Worm (Caenorhabditis elegans) whole organism, dauer: ENCODE data around the gene Y44A6B.3.

Source experiments
- unc-62 ChIP-seq: sonication (generic microtip); optimal IDR thresholded peaks from 2 replicates; lab custom pipeline; 2017; ENCODE audit warnings: missing biosample characterization, missing genetic modification reagents, missing genetic modification characterization

Y44A6B.3 gene

ce11 chrV:20639294-20639693, 1.1 kb upstream of the Y44A6B.3 start, which contains the start of gene srxa-14:
TSS of gene srxa-14 (plus strand) at chrV:20639594.
- TF ChIP-seq unc-62 (GFP tag; lab: Kevin White, UChicago): no peak

DNA sequence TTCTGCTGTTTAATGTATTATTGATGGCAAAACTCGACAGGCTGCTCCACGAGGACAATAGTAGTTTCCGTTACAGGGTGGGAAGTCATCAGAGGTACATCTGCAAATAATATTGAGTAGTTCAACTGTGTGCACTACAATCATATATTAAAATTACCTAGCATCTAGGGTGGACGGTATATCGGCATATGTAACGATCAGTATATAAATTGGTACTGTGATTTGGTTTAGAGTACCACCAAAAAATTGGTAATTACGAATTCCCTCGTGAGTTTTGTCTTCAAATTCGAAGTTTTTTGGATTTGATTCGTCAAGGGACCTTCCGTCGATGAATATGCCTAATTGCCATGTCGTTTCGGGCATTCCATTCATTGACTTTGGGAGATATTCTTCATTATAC, 1.4 kb downstream of the Y44A6B.3 start, which contains the start of gene ttr-13:
Gene ttr-13 (minus strand): TSS at position 101 of the 400 bp plus-strand sequence.
- no peak for TF ChIP-seq unc-62 (GFP tag; lab: Kevin White, UChicago)

DNA sequence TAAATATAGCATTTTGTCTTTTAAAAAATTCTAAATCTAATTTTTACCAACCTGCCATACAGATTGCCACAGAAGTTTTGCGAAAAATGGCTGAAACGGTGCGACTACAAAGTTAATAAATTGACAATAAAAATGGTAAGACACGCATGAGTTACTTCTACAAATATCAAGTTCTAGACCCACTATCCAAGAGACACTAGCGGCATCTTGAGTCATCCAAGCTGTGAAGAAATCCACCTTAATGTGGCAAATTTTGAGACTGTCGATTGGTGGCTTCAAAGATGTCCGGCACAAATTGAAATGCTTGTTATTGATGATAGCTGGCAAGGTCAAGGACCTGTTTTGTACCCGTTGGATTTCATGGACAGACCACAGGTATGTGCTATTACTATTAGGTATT, 3.9 kb downstream of the Y44A6B.3 start, which contains the start of gene F46B3.16:
Gene F46B3.16 (plus strand): TSS at position 301 of the 400 bp plus-strand sequence.
- TF ChIP-seq unc-62 (GFP tag; lab: Kevin White, UChicago): no peak

ce11 chrV:20633619-20634018, 4.6 kb downstream of the Y44A6B.3 start, which contains the start of gene F46B3.15:
TSS of gene F46B3.15 (minus strand) at chrV:20633719.
- TF ChIP-seq unc-62 (GFP tag; lab: Kevin White, UChicago): no peak

ce11 chrV:20631255-20631654, 7.0 kb downstream of the Y44A6B.3 start, which contains the start of gene F46B3.14:
TSS of gene F46B3.14 (minus strand) at chrV:20631355.
- no peak for TF ChIP-seq unc-62 (GFP tag; lab: Kevin White, UChicago)

- no peak for TF ChIP-seq unc-62 (GFP tag; lab: Kevin White, UChicago)
Measured at ce11 chrV:20626043-20626761, 12.0 kb downstream of the Y44A6B.3 start, which contains the start of the genes F46B3.9 and srz-18. TSS of gene F46B3.9 (minus strand) at chrV:20626143. TSS of gene srz-18 (plus strand) at chrV:20626711.

DNA sequence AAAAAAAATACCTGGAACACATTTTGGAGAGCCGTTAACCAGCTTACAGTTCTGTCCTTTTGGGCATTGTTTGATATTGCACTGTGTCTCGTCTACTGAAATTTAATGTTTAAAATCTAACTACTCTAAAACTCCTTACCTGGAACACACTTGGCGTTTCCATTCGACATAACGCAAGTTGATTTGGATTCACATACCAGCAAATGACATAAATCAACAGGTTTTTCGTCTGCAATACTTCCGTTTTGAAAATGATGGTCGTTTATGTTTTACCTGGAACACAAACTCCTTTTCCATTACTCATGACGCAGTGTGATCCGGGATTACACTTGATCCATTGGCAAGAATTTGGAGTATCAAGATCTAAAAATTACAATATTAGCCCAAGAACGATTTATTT, 13.0 kb downstream of the Y44A6B.3 start:
- no peak for TF ChIP-seq unc-62 (GFP tag; lab: Kevin White, UChicago)

DNA sequence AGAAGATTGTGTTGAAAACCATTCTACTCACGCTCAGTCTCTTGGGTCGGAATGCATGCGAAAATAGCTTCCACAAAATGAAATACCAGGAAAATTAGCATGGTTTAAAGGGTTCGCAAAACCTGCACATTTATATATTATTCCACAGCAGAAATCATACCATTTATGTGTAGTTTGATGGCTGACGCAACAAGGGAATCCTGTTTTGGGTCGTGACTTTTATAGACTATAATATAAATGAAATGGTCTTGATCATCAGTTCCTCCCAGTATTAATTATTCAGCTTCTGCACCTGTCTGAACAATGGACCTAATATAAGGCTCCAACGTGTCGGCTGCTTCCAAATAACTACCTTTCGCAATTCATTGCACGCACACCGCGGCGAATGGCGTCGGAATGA, 15.2 kb downstream of the Y44A6B.3 start, which contains the start of gene F46B3.8:
Gene F46B3.8 (minus strand): TSS at position 101 of the 400 bp plus-strand sequence.
- no peak for TF ChIP-seq unc-62 (GFP tag; lab: Kevin White, UChicago)

DNA sequence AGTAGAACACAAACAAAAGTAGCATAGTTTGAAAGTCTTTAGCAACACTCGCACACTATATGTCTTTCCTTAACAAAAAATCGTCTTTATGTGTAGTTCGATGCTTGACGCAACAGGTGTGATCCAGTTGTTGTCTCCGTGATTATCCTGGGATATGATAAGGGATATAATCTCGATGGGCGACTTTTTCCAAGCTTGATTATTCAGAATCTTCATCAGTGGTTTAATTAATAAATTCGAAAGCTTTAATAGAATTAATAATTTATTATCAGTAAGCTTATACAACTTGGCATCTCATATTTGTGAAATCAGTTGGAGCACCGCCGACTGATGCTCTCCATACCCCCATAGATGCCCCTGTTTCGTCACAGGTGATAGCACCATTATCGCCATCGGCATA, 19.6 kb downstream of the Y44A6B.3 start, which contains the start of gene F46B3.7:
Gene F46B3.7 (minus strand): TSS at position 101 of the 400 bp plus-strand sequence.
- TF ChIP-seq unc-62 (GFP tag; lab: Kevin White, UChicago): no peak

DNA sequence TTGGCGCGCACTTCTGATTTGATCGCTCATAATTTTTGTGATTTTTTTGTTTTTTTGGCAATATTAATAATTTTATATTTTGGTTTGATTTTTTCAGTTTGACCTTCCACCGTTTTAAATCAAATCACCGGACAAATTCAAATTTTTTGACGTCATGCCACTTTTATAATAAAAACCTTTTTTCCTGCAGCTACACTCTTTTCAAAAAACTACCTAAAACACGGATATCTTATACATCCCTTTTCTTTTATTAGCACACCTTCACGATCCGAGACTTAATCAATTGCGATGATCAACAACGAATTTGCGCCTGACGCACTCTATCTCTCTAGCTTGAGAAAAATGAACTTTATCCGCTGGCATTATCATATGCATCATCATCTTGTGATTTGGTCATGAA, 28.8 kb downstream of the Y44A6B.3 start, which contains the start of gene grd-2:
Gene grd-2 (plus strand): TSS at position 301 of the 400 bp plus-strand sequence.
- no peak for TF ChIP-seq unc-62 (GFP tag; lab: Kevin White, UChicago)

DNA sequence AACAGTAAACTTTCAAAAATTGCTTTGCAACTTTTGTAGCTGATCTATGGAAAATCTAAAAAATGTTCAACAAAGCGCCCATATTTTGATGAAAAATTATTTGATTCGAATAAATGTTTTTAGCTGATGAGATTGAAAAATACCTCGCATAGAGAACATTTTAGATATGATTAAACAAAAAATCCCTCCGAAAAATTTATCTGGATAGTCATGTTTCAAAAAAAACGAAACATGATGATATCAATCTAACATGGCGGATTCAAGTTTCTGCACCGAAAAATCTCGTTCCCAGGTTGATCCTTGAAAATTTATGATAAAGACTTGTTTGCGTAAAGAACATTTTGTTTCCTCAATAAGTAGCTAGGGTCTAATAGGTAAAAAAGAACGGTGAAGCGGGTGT, 29.6 kb downstream of the Y44A6B.3 start, which contains the start of gene ttr-12:
Gene ttr-12 (minus strand): TSS at position 101 of the 400 bp plus-strand sequence.
- TF ChIP-seq unc-62 (GFP tag; lab: Kevin White, UChicago): no peak

DNA sequence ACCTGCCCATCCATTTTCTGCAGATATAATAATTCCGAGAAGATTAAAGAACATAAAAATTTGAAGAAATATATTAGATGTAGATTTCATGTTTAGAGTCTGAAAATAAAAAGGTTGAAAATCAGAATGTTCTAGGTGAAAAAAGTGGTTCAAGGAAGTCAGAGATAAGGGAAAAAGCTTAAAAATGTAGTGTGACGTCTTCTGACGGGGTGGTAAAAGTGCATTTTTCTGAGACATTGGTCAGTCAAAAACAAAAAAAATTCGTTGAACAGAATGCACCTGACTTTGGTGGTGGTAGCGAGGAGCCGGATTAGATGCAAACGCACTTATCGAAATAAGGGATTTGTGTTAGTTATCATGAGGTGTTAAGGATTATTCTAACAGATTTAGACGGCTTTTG, 31.6 kb downstream of the Y44A6B.3 start, which contains the start of gene F46B3.23:
Gene F46B3.23 (minus strand): TSS at position 101 of the 400 bp plus-strand sequence.
- no peak for TF ChIP-seq unc-62 (GFP tag; lab: Kevin White, UChicago)

DNA sequence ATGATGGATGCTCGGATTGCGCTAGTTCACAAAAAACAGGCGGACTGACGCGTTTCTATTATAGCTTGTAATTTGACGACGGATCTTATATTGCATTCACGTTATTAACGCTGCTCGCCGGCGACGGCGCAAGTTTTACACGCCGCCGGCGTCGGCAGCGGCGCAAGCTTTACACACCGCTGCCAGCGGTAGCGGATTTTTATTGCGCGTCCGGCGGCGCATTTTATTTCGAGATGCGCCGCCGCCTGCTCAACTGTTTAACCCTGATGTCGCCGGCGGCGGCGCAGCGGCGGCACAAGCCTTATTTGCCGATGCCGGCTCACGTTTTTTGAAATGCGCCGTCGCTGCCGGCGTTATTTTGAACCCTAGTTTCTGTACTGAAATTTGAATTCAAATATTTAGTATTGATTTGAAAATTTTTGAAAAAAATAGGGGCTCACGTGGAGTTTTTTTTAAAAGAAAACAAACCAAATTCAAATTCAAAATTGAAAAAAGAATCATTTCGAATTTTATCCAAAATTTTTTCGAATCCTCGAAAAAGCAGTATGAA, 33.6 kb downstream of the Y44A6B.3 start, which contains the start of gene ttr-57:
Gene ttr-57 (plus strand): TSS at position 500 of the 550 bp plus-strand sequence.
- no peak for TF ChIP-seq unc-62 (GFP tag; lab: Kevin White, UChicago)

DNA sequence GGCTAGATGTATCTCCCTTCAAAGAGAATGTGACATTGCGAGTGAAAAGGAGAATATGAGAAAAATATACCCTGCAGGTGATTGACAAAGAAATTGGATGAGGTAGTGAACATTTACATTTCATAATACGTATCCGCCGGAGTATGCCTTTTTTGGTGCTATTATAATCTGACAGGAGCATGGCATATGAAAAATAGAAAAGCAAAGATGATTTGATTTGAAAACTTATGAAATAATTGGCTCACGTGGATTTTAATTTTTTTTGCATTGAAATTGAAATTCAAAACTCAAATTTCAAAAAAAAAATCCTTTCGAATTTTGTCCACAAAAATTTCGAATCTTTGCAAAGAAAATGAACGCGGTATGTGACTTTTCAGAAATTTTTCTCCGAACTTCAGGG, 35.2 kb downstream of the Y44A6B.3 start, which contains the start of gene ttr-11:
Gene ttr-11 (plus strand): TSS at position 301 of the 400 bp plus-strand sequence.
- no peak for TF ChIP-seq unc-62 (GFP tag; lab: Kevin White, UChicago)

DNA sequence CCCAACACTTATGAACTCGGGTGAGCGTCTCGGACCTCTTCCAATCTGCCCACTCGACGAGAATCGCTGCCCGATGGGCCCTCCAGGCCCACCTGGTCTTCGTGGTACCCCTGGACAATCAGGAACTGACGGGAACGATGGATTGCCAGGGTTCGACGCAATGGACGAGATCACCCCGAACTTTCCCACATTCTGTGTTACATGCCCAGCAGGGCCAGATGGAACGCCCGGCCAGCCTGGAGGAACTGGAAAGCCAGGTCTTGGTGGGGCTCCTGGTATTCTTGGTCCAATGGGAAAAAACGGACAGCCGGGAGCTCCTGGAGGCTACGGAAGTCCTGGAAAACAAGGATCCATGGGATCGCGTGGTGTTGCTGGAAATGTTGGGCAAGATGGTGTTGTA, 37.5 kb downstream of the Y44A6B.3 start:
- TF ChIP-seq unc-62 (GFP tag; lab: Kevin White, UChicago): no peak

ce11 chrV:20599795-20600194, 38.4 kb downstream of the Y44A6B.3 start, which contains the start of gene col-163:
TSS of gene col-163 (plus strand) at chrV:20600095.
- TF ChIP-seq unc-62 (GFP tag; lab: Kevin White, UChicago): no peak
